In genomic region chrV:18808621-18809020, ce11 we compare ENCODE assay signal across 4 worm cellular contexts.
TF ChIP-seq lines count a peak whose summit lies in the region.

Gene C54E10.6, minus strand, starts transcription at chrV:18808729.

TF ChIP-seq in whole organism, L2 larva, 48 proteins besides CTCF, POLR2A, EP300 and RAD21:
- TF ChIP-seq lin-13 (GFP tag; optimal IDR thresholded peaks at IDR 0.05; lab: Kevin White, UChicago) (no peak), sem-4 (tag; optimal IDR thresholded peaks at IDR 0.05; lab: Kevin White, UChicago) (no peak), nhr-77 (tag; optimal IDR thresholded peaks at IDR 0.05; lab: Kevin White, UChicago) (no peak), nhr-10 (tag; optimal IDR thresholded peaks at IDR 0.05; lab: Kevin White, UChicago) (no peak), dmd-4 (tag; optimal IDR thresholded peaks at IDR 0.05; lab: Kevin White, UChicago) (no peak), unc-55 (GFP tag; optimal IDR thresholded peaks at IDR 0.05; lab: Kevin White, UChicago) (peak; percentile 21), nhr-21 (tag; optimal IDR thresholded peaks at IDR 0.05; lab: Kevin White, UChicago) (no peak), lin-11 (tag; optimal IDR thresholded peaks at IDR 0.05; lab: Kevin White, UChicago) (peak; percentile 2), skn-1 (tag; optimal IDR thresholded peaks at IDR 0.05; lab: Kevin White, UChicago) (no peak), crh-2 (tag; optimal IDR thresholded peaks at IDR 0.05; lab: Kevin White, UChicago) (no peak), Y55F3AM.14 (GFP tag; optimal IDR thresholded peaks at IDR 0.05; lab: Kevin White, UChicago) (no peak), blmp-1 (tag; optimal IDR thresholded peaks at IDR 0.05; lab: Kevin White, UChicago; ENCODE audit: insufficient read depth) (no peak), egl-27 (tag; optimal IDR thresholded peaks at IDR 0.05; lab: Kevin White, UChicago) (no peak), lin-39 (tag; optimal IDR thresholded peaks at IDR 0.05; lab: Kevin White, UChicago) (no peak), lsy-2 (tag; optimal IDR thresholded peaks at IDR 0.05; lab: Kevin White, UChicago) (peak in 1 of 2 experiments; percentile 8), C34F6.9 (tag; optimal IDR thresholded peaks at IDR 0.05; lab: Kevin White, UChicago) (no peak), ceh-82 (tag; optimal IDR thresholded peaks at IDR 0.05; lab: Kevin White, UChicago) (no peak), elt-1 (tag; optimal IDR thresholded peaks at IDR 0.05; lab: Kevin White, UChicago) (no peak), sma-9 (GFP tag; optimal IDR thresholded peaks at IDR 0.05; lab: Kevin White, UChicago) (peak; percentile 13), sma-9 (tag; optimal IDR thresholded peaks at IDR 0.05; lab: Kevin White, UChicago) (no peak)
TF ChIP-seq in whole organism, L2 larva: peak in this region for 4.

TF ChIP-seq in whole organism, L4 larva, 104 proteins besides CTCF, POLR2A, EP300 and RAD21:
- TF ChIP-seq hmg-1.1 (GFP tag; IDR thresholded peaks at IDR 0.05; lab: Robert Waterston, UW), result peak; percentile 57; the same call in 1 of the 2 replicates
- peak; percentile 16 for TF ChIP-seq ces-1 (GFP tag; optimal IDR thresholded peaks at IDR 0.05; lab: Kevin White, UChicago)
- peak; percentile 18 for TF ChIP-seq hlh-30 (tag; optimal IDR thresholded peaks at IDR 0.05; lab: Kevin White, UChicago; ENCODE audit: insufficient read depth)
- TF ChIP-seq hlh-11 (tag; optimal IDR thresholded peaks at IDR 0.05; lab: Kevin White, UChicago), result peak; percentile 4
- no peak for TF ChIP-seq ctbp-1 (GFP tag; IDR thresholded peaks at IDR 0.05; lab: Robert Waterston, UW)

TF ChIP-seq in whole organism, late embryonic, 69 proteins besides CTCF, POLR2A, EP300 and RAD21:
- TF ChIP-seq fax-1 (tag; optimal IDR thresholded peaks at IDR 0.05; lab: Kevin White, UChicago), result no peak
- TF ChIP-seq unc-42 (tag; optimal IDR thresholded peaks at IDR 0.05; lab: Kevin White, UChicago), result peak; percentile 96
- peak; percentile 28 for TF ChIP-seq ceh-14 (tag; optimal IDR thresholded peaks at IDR 0.05; lab: Kevin White, UChicago)
- peak; percentile 28 for TF ChIP-seq ceh-18 (tag; optimal IDR thresholded peaks at IDR 0.05; lab: Kevin White, UChicago)
- TF ChIP-seq ceh-48 (tag; optimal IDR thresholded peaks at IDR 0.05; lab: Kevin White, UChicago), result peak; percentile 72
- TF ChIP-seq nhr-232 (tag; optimal IDR thresholded peaks at IDR 0.05; lab: Kevin White, UChicago), result no peak
- no peak for TF ChIP-seq sox-2 (GFP tag; IDR thresholded peaks at IDR 0.05; lab: Robert Waterston, UW)
- peak; percentile 66 for TF ChIP-seq ceh-31 (tag; optimal IDR thresholded peaks at IDR 0.05; lab: Kevin White, UChicago)
- peak; percentile 35 for TF ChIP-seq nfya-1 (tag; optimal IDR thresholded peaks at IDR 0.05; lab: Kevin White, UChicago)
- TF ChIP-seq elt-4 (tag; optimal IDR thresholded peaks at IDR 0.05; lab: Kevin White, UChicago), result no peak
- TF ChIP-seq ttx-3 (tag; optimal IDR thresholded peaks at IDR 0.05; lab: Kevin White, UChicago), result no peak
- peak; percentile 29 for TF ChIP-seq tbx-2 (tag; optimal IDR thresholded peaks at IDR 0.05; lab: Kevin White, UChicago)
- peak; percentile 28 for TF ChIP-seq hlh-8 (tag; optimal IDR thresholded peaks at IDR 0.05; lab: Kevin White, UChicago)
- peak; percentile 37 for TF ChIP-seq rnt-1 (tag; optimal IDR thresholded peaks at IDR 0.05; lab: Kevin White, UChicago)

TF ChIP-seq in whole organism, mixed stage, embryonic, 35 proteins besides CTCF, POLR2A, EP300 and RAD21:
- TF ChIP-seq flh-1 (GFP tag; optimal IDR thresholded peaks at IDR 0.05; lab: Kevin White, UChicago) (no peak), cnd-1 (tag; optimal IDR thresholded peaks at IDR 0.05; lab: Kevin White, UChicago) (peak; percentile 80), hlh-1 (tag; optimal IDR thresholded peaks at IDR 0.05; lab: Kevin White, UChicago) (peak; percentile 95), unc-62 (GFP tag; optimal IDR thresholded peaks at IDR 0.05; lab: Kevin White, UChicago) (peak; percentile 23), sem-2 (GFP tag; optimal IDR thresholded peaks at IDR 0.05; lab: Kevin White, UChicago) (no peak), nhr-28 (tag; optimal IDR thresholded peaks at IDR 0.05; lab: Kevin White, UChicago) (no peak), sptf-1 (tag; optimal IDR thresholded peaks at IDR 0.05; lab: Kevin White, UChicago) (no peak), ces-1 (GFP tag; optimal IDR thresholded peaks at IDR 0.05; lab: Kevin White, UChicago) (peak; percentile 96), M03D4.4 (tag; optimal IDR thresholded peaks at IDR 0.05; lab: Kevin White, UChicago) (no peak), mep-1 (tag; optimal IDR thresholded peaks at IDR 0.05; lab: Kevin White, UChicago) (peak; percentile 10), unc-120 (tag; optimal IDR thresholded peaks at IDR 0.05; lab: Kevin White, UChicago; ENCODE audit: poor library complexity, severe bottlenecking) (peak; percentile 12), tbx-8 (GFP tag; optimal IDR thresholded peaks at IDR 0.05; lab: Kevin White, UChicago) (no peak), lin-32 (GFP tag; optimal IDR thresholded peaks at IDR 0.05; lab: Kevin White, UChicago) (peak; percentile 73)
